Worm (Caenorhabditis elegans): ENCODE data around the gene clec-266.

Gene clec-266

DNA sequence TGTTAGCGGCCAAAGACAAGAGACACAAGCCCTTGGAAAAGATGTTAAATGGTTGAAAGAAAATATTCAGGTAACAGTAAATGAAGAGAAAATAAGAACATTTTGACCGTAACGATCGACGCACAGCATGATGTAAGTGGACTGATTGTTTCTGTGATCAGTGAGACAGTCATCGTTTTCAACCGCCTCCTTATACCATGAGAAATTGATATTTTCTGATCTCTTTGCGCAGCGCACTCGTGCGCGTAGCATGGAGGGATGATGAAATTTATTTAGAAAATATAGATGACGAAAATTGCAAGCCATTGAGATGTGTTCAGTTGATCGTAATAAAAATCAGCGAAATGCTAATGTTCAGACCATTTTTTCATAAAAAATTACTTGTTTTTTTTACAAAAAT, 26.9 kb upstream of the clec-266 start (continued):
- TF ChIP-seq efl-1 (optimal IDR thresholded peaks at IDR 0.05) (no peak), efl-1 (GFP tag; optimal IDR thresholded peaks at IDR 0.05 in 1 of 2) (peak in 1 of 2 experiments; percentile 79), blmp-1 (tag; optimal IDR thresholded peaks at IDR 0.05) (peak; percentile 49), C34B4.2 (tag; optimal IDR thresholded peaks at IDR 0.05) (no peak), C04F5.9 (tag; optimal IDR thresholded peaks at IDR 0.05) (no peak), tbx-2 (tag; optimal IDR thresholded peaks at IDR 0.05) (no peak), jun-1 (tag; optimal IDR thresholded peaks at IDR 0.05) (no peak), unc-30 (tag; optimal IDR thresholded peaks at IDR 0.05) (no peak), rnt-1 (tag; optimal IDR thresholded peaks at IDR 0.05) (no peak), aly-2 (tag; optimal IDR thresholded peaks at IDR 0.05) (no peak)

DNA sequence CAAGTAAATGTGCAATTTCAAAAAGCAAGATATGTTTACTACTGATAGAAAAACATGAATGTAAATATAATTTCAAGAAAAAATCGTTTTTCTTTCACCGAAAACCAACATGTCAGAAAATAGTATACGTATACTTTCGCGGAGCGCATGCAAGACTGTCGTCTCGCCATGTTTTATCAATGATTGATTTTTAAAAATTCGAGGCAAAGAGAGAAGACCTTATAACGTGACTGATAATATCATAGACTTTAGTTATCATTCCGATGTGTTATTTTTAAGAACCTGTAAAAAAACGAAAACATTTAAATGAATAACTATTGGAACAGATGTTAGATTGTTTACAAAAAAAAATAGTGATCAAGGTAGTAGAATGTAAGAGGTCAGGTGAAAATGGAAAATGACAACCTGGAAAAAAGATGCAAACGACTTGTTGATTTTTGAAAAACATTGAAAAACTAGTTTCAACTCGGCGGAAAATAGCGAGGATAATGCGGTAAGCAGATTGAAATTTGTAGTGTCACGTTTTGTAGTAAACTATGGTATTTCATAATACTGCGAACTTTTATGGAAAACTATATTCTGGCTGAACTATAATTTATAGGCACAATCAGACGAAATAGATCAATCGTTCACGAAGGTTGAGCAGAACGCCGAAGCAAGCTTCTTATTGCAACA, 23.8 kb upstream of the clec-266 start:
- TF ChIP-seq nhr-20 (tag; optimal IDR thresholded peaks at IDR 0.05) (peak; percentile 72), efl-1 (optimal IDR thresholded peaks at IDR 0.05) (no peak), efl-1 (GFP tag; optimal IDR thresholded peaks at IDR 0.05 in 1 of 2) (peak in 1 of 2 experiments; percentile 41), C16A3.4 (tag; optimal IDR thresholded peaks at IDR 0.05) (no peak), nhr-77 (tag; optimal IDR thresholded peaks at IDR 0.05) (no peak), ztf-4 (tag; optimal IDR thresholded peaks at IDR 0.05) (no peak), grh-1 (GFP tag; IDR thresholded peaks at IDR 0.05) (peak; percentile 51; the same call in 1 of the 2 replicates), lin-35 (GFP tag; optimal IDR thresholded peaks at IDR 0.05) (peak in 1 of 2 experiments; percentile 27), snu-23 (GFP tag; optimal IDR thresholded peaks at IDR 0.05) (peak; percentile 50), unc-130 (tag; optimal IDR thresholded peaks at IDR 0.05) (no peak), nhr-85 (tag) (peak; percentile 19), egl-13 (tag; optimal IDR thresholded peaks at IDR 0.05) (no peak), elt-2 (tag; optimal IDR thresholded peaks at IDR 0.05) (peak; percentile 46), mep-1 (tag; optimal IDR thresholded peaks at IDR 0.05) (peak; percentile 5)

DNA sequence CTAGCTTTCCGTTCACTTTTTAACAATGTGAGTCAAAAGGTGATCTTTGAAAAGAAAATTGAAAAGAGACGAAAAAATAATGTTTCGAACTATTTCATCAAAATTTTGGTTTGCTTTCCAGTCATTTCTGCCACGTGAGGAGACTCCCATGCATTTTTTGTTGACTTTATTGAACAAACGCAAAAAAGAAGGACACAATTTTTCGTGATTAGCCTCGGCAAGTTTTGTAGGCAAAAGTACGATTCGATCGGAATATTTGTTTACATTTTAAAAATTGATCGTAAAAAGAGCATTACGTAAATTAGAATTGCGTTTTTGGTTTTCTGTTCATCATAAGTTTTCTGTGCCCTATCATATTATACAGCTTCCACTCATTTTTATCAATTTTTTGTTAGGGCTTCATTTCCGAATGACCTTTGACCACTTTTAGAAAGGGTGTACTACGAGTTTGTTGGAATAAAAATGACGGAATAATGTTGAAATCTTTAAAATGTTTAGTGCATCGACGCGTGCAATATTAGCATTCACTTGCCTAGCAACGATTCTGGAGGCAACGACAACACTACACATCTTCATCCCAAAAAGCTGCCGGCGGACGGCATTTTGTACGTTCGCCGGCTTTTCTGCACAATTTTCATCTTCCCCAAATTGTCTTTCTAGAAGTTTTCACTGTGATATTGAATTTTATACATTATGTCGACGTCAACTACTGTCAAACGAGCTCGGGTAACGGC, 22.4 kb upstream of the clec-266 start, which contains the start of gene C56E10.3:
C56E10.3 (plus strand) TSS at position 684 of the 734 bp plus-strand sequence.
- TF ChIP-seq hpl-2 (GFP tag; optimal IDR thresholded peaks at IDR 0.05) (no peak), nhr-90 (tag; optimal IDR thresholded peaks at IDR 0.05; ENCODE audit: poor library complexity) (peak; percentile 31), nhr-19 (GFP tag; conservative IDR thresholded peaks at IDR 0.05) (0 out of 2 replicates have a peak, but pooled peaks have one; percentile 5), pag-3 (tag; optimal IDR thresholded peaks at IDR 0.05; ENCODE audit: borderline replicate concordance, insufficient read depth) (no peak), ceh-90 (tag; optimal IDR thresholded peaks at IDR 0.05) (no peak), dsc-1 (tag; optimal IDR thresholded peaks at IDR 0.05) (no peak), ceh-63 (GFP tag; optimal IDR thresholded peaks at IDR 0.05) (no peak), unc-62 (GFP tag; optimal IDR thresholded peaks at IDR 0.05) (no peak), mef-2 (tag; optimal IDR thresholded peaks at IDR 0.05) (no peak), nhr-11 (tag; optimal IDR thresholded peaks at IDR 0.05) (no peak), hlh-17 (GFP tag; optimal IDR thresholded peaks at IDR 0.05; ENCODE audit: borderline replicate concordance) (no peak), nhr-85 (tag) (peak; percentile 32), vab-15 (tag; optimal IDR thresholded peaks at IDR 0.05) (no peak), jun-1 (tag; optimal IDR thresholded peaks at IDR 0.05) (no peak), ceh-88 (GFP tag; IDR thresholded peaks at IDR 0.05) (no peak), lin-39 (tag; optimal IDR thresholded peaks at IDR 0.05) (no peak), C34B4.2 (tag; optimal IDR thresholded peaks at IDR 0.05) (no peak), mdl-1 (tag; optimal IDR thresholded peaks at IDR 0.05) (peak in 1 of 2 experiments; percentile 44), F16B12.6 (tag; optimal IDR thresholded peaks at IDR 0.05) (no peak), xbp-1 (tag; optimal IDR thresholded peaks at IDR 0.05) (no peak), ces-1 (GFP tag; optimal IDR thresholded peaks at IDR 0.05) (no peak), nhr-77 (tag; optimal IDR thresholded peaks at IDR 0.05) (no peak), skn-1 (tag; optimal IDR thresholded peaks at IDR 0.05) (peak; percentile 30), ceh-8 (GFP tag; optimal IDR thresholded peaks at IDR 0.05) (no peak), zip-4 (GFP tag; optimal IDR thresholded peaks at IDR 0.05) (no peak), fos-1 (tag; optimal IDR thresholded peaks at IDR 0.05) (no peak), egl-27 (tag; optimal IDR thresholded peaks at IDR 0.05) (no peak), nhr-76 (tag; optimal IDR thresholded peaks at IDR 0.05) (no peak), nhr-20 (tag; optimal IDR thresholded peaks at IDR 0.05) (peak; percentile 67), unc-86 (tag; optimal IDR thresholded peaks at IDR 0.05) (no peak), elt-2 (tag; optimal IDR thresholded peaks at IDR 0.05) (peak; percentile 65), efl-1 (optimal IDR thresholded peaks at IDR 0.05) (no peak), efl-1 (GFP tag; optimal IDR thresholded peaks at IDR 0.05 in 1 of 2) (no peak), blmp-1 (tag; optimal IDR thresholded peaks at IDR 0.05) (no peak)

Data from whole organism, L1 larva.